Worm (Caenorhabditis elegans): ENCODE measurements around the gene F36D4.4.

- TF ChIP-seq him-1 (tag; optimal IDR thresholded peaks at IDR 0.05): no peak
- TF ChIP-seq W03F9.2 (tag; optimal IDR thresholded peaks at IDR 0.05): no peak
- no peak for TF ChIP-seq dao-5 (tag; optimal IDR thresholded peaks at IDR 0.05)
These were observed 12.7 kb upstream of the F36D4.4 start, which contains the start of gene F36D4.6 for ce11 chrV:9427075-9427474.
